Worm (Caenorhabditis elegans): ENCODE results near the gene C15H9.3.
A peak's percentile ranks its signal among the peaks of the same experiment; 100 is the strongest.

C15H9.3 gene

ce11 chrX:6121279-6121678 lies 5.7 kb downstream of the C15H9.3 start:
- TF ChIP-seq unc-55 (GFP tag; optimal IDR thresholded peaks at IDR 0.05) (no peak), elt-1 (tag; optimal IDR thresholded peaks at IDR 0.05) (no peak), skn-1 (tag; optimal IDR thresholded peaks at IDR 0.05) (no peak), C34F6.9 (tag; optimal IDR thresholded peaks at IDR 0.05) (no peak), sma-3 (GFP tag; optimal IDR thresholded peaks at IDR 0.05) (no peak), nhr-21 (tag; optimal IDR thresholded peaks at IDR 0.05) (no peak), unc-62 (GFP tag; optimal IDR thresholded peaks at IDR 0.05) (no peak)

ce11 chrX:6122026-6122425 lies 6.4 kb downstream of the C15H9.3 start, which contains the start of gene nnt-1:
Gene nnt-1, plus strand, starts transcription at chrX:6122311.
- TF ChIP-seq unc-39 (tag; optimal IDR thresholded peaks at IDR 0.05) = no peak
- TF ChIP-seq ztf-11 (tag; optimal IDR thresholded peaks at IDR 0.05) = no peak
- TF ChIP-seq snpc-4 (tag; optimal IDR thresholded peaks at IDR 0.05) = no peak
- TF ChIP-seq mdl-1 (tag; optimal IDR thresholded peaks at IDR 0.05) = no peak
- TF ChIP-seq ceh-82 (tag; optimal IDR thresholded peaks at IDR 0.05) = no peak
- TF ChIP-seq fos-1 (tag; optimal IDR thresholded peaks at IDR 0.05) = no peak
- no peak for TF ChIP-seq zag-1 (tag; optimal IDR thresholded peaks at IDR 0.05)
- no peak for TF ChIP-seq ZK546.5 (tag; optimal IDR thresholded peaks at IDR 0.05)
- no peak for TF ChIP-seq unc-62 (GFP tag; optimal IDR thresholded peaks at IDR 0.05)
- no peak for TF ChIP-seq elt-1 (tag; optimal IDR thresholded peaks at IDR 0.05)
- no peak for TF ChIP-seq elt-3 (tag; optimal IDR thresholded peaks at IDR 0.05)
- TF ChIP-seq peb-1 (tag; optimal IDR thresholded peaks at IDR 0.05) = no peak
- TF ChIP-seq ztf-4 (tag; optimal IDR thresholded peaks at IDR 0.05) = no peak
- TF ChIP-seq mbf-1 (tag; optimal IDR thresholded peaks at IDR 0.05) = no peak
- peak; percentile 7 for TF ChIP-seq nhr-129 (tag; optimal IDR thresholded peaks at IDR 0.05)
- TF ChIP-seq dmd-4 (tag; optimal IDR thresholded peaks at IDR 0.05) = no peak
- TF ChIP-seq ztf-1 (GFP tag; conservative IDR thresholded peaks at IDR 0.05) = no peak
- TF ChIP-seq sma-9 (GFP tag; optimal IDR thresholded peaks at IDR 0.05) = peak; percentile 12
- TF ChIP-seq sma-9 (tag; optimal IDR thresholded peaks at IDR 0.05) = no peak
- TF ChIP-seq lin-39 (tag; optimal IDR thresholded peaks at IDR 0.05) = no peak
- TF ChIP-seq unc-55 (GFP tag; optimal IDR thresholded peaks at IDR 0.05) = no peak
- TF ChIP-seq F13H6.1 (tag; optimal IDR thresholded peaks at IDR 0.05) = no peak
- TF ChIP-seq nhr-25 (tag; optimal IDR thresholded peaks at IDR 0.05) = no peak
- peak; percentile 42 for TF ChIP-seq C34F6.9 (tag; optimal IDR thresholded peaks at IDR 0.05)
- no peak for TF ChIP-seq lsy-2 (tag; optimal IDR thresholded peaks at IDR 0.05)
- no peak for TF ChIP-seq alr-1 (tag; optimal IDR thresholded peaks at IDR 0.05)

ce11 chrX:6128225-6128686 lies 12.7 kb downstream of the C15H9.3 start, which contains the start of gene C15H9.9:
Gene C15H9.9, minus strand, starts transcription at chrX:6128275.
- no peak for TF ChIP-seq fos-1 (tag; optimal IDR thresholded peaks at IDR 0.05)
- TF ChIP-seq sem-4 (tag; optimal IDR thresholded peaks at IDR 0.05) = peak; percentile 17
- peak; percentile 22 for TF ChIP-seq unc-55 (GFP tag; optimal IDR thresholded peaks at IDR 0.05)
- TF ChIP-seq ceh-16 (tag; optimal IDR thresholded peaks at IDR 0.05) = no peak
- TF ChIP-seq alr-1 (tag; optimal IDR thresholded peaks at IDR 0.05) = no peak
- TF ChIP-seq sma-9 (GFP tag; optimal IDR thresholded peaks at IDR 0.05) = peak; percentile 24
- no peak for TF ChIP-seq sma-9 (tag; optimal IDR thresholded peaks at IDR 0.05)
- TF ChIP-seq mbf-1 (tag; optimal IDR thresholded peaks at IDR 0.05) = no peak
- no peak for TF ChIP-seq mab-5 (tag; optimal IDR thresholded peaks at IDR 0.05)
- TF ChIP-seq lin-13 (GFP tag; optimal IDR thresholded peaks at IDR 0.05) = no peak
- TF ChIP-seq skn-1 (tag; optimal IDR thresholded peaks at IDR 0.05) = no peak
- no peak for TF ChIP-seq crh-2 (tag; optimal IDR thresholded peaks at IDR 0.05)
- no peak for TF ChIP-seq nhr-23 (tag; optimal IDR thresholded peaks at IDR 0.05)
- no peak for TF ChIP-seq ztf-1 (GFP tag; conservative IDR thresholded peaks at IDR 0.05)
- no peak for TF ChIP-seq dmd-4 (tag; optimal IDR thresholded peaks at IDR 0.05)
- no peak for TF ChIP-seq nhr-25 (tag; optimal IDR thresholded peaks at IDR 0.05)
- no peak for TF ChIP-seq gmeb-1 (tag; optimal IDR thresholded peaks at IDR 0.05)
- no peak for TF ChIP-seq nhr-237 (tag; optimal IDR thresholded peaks at IDR 0.05)
- TF ChIP-seq lin-11 (tag; optimal IDR thresholded peaks at IDR 0.05) = no peak
- TF ChIP-seq nhr-129 (tag; optimal IDR thresholded peaks at IDR 0.05) = peak; percentile 58
- no peak for TF ChIP-seq unc-62 (GFP tag; optimal IDR thresholded peaks at IDR 0.05)
- TF ChIP-seq C34F6.9 (tag; optimal IDR thresholded peaks at IDR 0.05) = peak; percentile 47
- TF ChIP-seq lsy-2 (tag; optimal IDR thresholded peaks at IDR 0.05) = peak in 1 of 2 experiments; percentile 29
- peak; percentile 25 for TF ChIP-seq F13H6.1 (tag; optimal IDR thresholded peaks at IDR 0.05)

ce11 chrX:6128773-6129172 lies 13.2 kb downstream of the C15H9.3 start:
- TF ChIP-seq skn-1 (tag; optimal IDR thresholded peaks at IDR 0.05) (no peak), ZK546.5 (tag; optimal IDR thresholded peaks at IDR 0.05) (no peak), sma-9 (GFP tag; optimal IDR thresholded peaks at IDR 0.05) (peak; percentile 10), sma-9 (tag; optimal IDR thresholded peaks at IDR 0.05) (no peak)

Data from whole organism, L2 larva.